Worm (Caenorhabditis elegans) whole organism, L4 larva: Measurements from ENCODE around the gene T25G12.3.

ENCODE experiments used
- D1046.2 ChIP-seq: fragments of 200-800 bp; sonication (Bioruptor generic); IDR thresholded peaks from 2 replicates; pipeline ENCODE4 v1.3.6; 2022; ENCODE audit warnings: missing genetic modification characterization, missing compliant biosample characterization
- R02D3.7 ChIP-seq: fragments of 150-350 bp; sonication (generic microtip); optimal IDR thresholded peaks from 3 replicates; lab custom pipeline; 2014; ENCODE audit warnings: missing biosample characterization, missing genetic modification characterization
- T20F7.1 ChIP-seq: fragments of 200-800 bp; sonication (Bioruptor generic); optimal IDR thresholded peaks from 2 replicates; lab custom pipeline; 2018; ENCODE audit warnings: mild to moderate bottlenecking, missing genetic modification characterization, missing compliant biosample characterization
- Y75B8A.6 ChIP-seq: fragments of 200-800 bp; sonication (Bioruptor generic); IDR thresholded peaks from 2 replicates; pipeline ENCODE4 v1.3.6; 2022; ENCODE audit warnings: missing genetic modification reagents, missing genetic modification characterization, missing compliant biosample characterization
- aha-1 ChIP-seq: fragments of 150-350 bp; peaks from one replicate; lab custom pipeline; 2014; ENCODE audit warnings: missing biosample characterization, missing genetic modification characterization
- ces-1 ChIP-seq: fragments of 150-350 bp; sonication (generic microtip); optimal IDR thresholded peaks from 4 replicates; lab custom pipeline; 2014; ENCODE audit warnings: missing biosample characterization, missing genetic modification reagents, missing genetic modification characterization
- hlh-11 ChIP-seq: fragments of 200-800 bp; sonication (Bioruptor generic); optimal IDR thresholded peaks from 2 replicates; lab custom pipeline; 2018; ENCODE audit warnings: mild to moderate bottlenecking, missing genetic modification characterization, missing compliant biosample characterization
- hmg-1.1 ChIP-seq: fragments of 200-800 bp; sonication (Bioruptor generic); IDR thresholded peaks from 2 replicates; pipeline ENCODE4 v1.3.6; 2022; ENCODE audit warnings: missing genetic modification reagents, missing genetic modification characterization, missing compliant biosample characterization
- lin-1 ChIP-seq: fragments of 200-800 bp; sonication (Bioruptor generic); IDR thresholded peaks from 2 replicates; pipeline ENCODE4 v1.3.6; 2022; ENCODE audit warnings: missing genetic modification reagents, missing genetic modification characterization, missing compliant biosample characterization
- lin-13 ChIP-seq: fragments of 150-350 bp; optimal IDR thresholded peaks from 2 replicates; lab custom pipeline; 2014; ENCODE audit warnings: missing biosample characterization, missing genetic modification reagents, missing genetic modification characterization
- lin-38 ChIP-seq: fragments of 200-800 bp; sonication (Bioruptor generic); IDR thresholded peaks from 2 replicates; pipeline ENCODE4 v1.3.6; 2022; ENCODE audit warnings: missing genetic modification reagents, missing genetic modification characterization, missing compliant biosample characterization
- madf-5 ChIP-seq, 2 experiments: fragments of 200-800 bp; sonication (Bioruptor generic); IDR thresholded peaks; 2 replicates each; pipeline ENCODE4 v1.3.6; 2022; ENCODE audit warnings: missing compliant biosample characterization in 2 of 2, missing genetic modification characterization in 2 of 2
- mdt-29 ChIP-seq: fragments of 200-800 bp; sonication (Bioruptor generic); IDR thresholded peaks from 2 replicates; pipeline ENCODE4 v1.3.6; 2022; ENCODE audit warnings: missing genetic modification reagents, missing genetic modification characterization, missing compliant biosample characterization
- mep-1 ChIP-seq: fragments of 150-350 bp; sonication (generic microtip); optimal IDR thresholded peaks from 3 replicates; lab custom pipeline; 2014; ENCODE audit warnings: missing biosample characterization, missing genetic modification characterization
- mes-2 ChIP-seq: sonication (generic microtip); optimal IDR thresholded peaks from 2 replicates; lab custom pipeline; 2016; ENCODE audit warnings: missing genotype, mild to moderate bottlenecking, missing genetic modification characterization, missing compliant biosample characterization; ENCODE audit not compliant: poor library complexity, severe bottlenecking
- mxl-3 ChIP-seq: fragments of 200-800 bp; sonication (Bioruptor generic); optimal IDR thresholded peaks from 2 replicates; lab custom pipeline; 2018; ENCODE audit warnings: mild to moderate bottlenecking, missing genetic modification characterization, missing compliant biosample characterization
- nhr-102 ChIP-seq: sonication (generic microtip); optimal IDR thresholded peaks from 2 replicates; lab custom pipeline; 2016; ENCODE audit warnings: mild to moderate bottlenecking, missing genetic modification characterization, moderate library complexity, missing compliant biosample characterization
- nhr-28 ChIP-seq: fragments of 150-350 bp; optimal IDR thresholded peaks from 2 replicates; lab custom pipeline; 2014; ENCODE audit warnings: missing biosample characterization, missing genetic modification characterization
- nhr-42 ChIP-seq: fragments of 200-800 bp; sonication (Bioruptor generic); IDR thresholded peaks from 2 replicates; pipeline ENCODE4 v1.3.6; 2022; ENCODE audit warnings: missing genetic modification characterization, missing compliant biosample characterization
- sdz-12 ChIP-seq: fragments of 200-800 bp; sonication (Bioruptor generic); optimal IDR thresholded peaks from 2 replicates; lab custom pipeline; 2018; ENCODE audit warnings: mild to moderate bottlenecking, missing genetic modification characterization, missing compliant biosample characterization
- set-16 ChIP-seq: fragments of 200-800 bp; sonication (Bioruptor generic); IDR thresholded peaks from 2 replicates; pipeline ENCODE4 v1.3.6; 2022; ENCODE audit warnings: missing genetic modification reagents, missing genetic modification characterization, missing compliant biosample characterization
- snpc-1.2 ChIP-seq: fragments of 200-800 bp; sonication (Bioruptor generic); IDR thresholded peaks from 2 replicates; pipeline ENCODE4 v1.3.6; 2022; ENCODE audit warnings: missing genetic modification reagents, missing genetic modification characterization, missing compliant biosample characterization
- tra-1 ChIP-seq: fragments of 200-800 bp; sonication (Bioruptor generic); IDR thresholded peaks from 2 replicates; pipeline ENCODE4 v1.3.6; 2022; ENCODE audit warnings: missing genetic modification reagents, missing genetic modification characterization, missing compliant biosample characterization
- unc-130 ChIP-seq: sonication (generic microtip); optimal IDR thresholded peaks from 2 replicates; lab custom pipeline; 2016; ENCODE audit warnings: missing genetic modification reagents, missing genetic modification characterization, missing compliant biosample characterization
- unc-39 ChIP-seq: sonication (generic microtip); optimal IDR thresholded peaks from 2 replicates; lab custom pipeline; 2017; ENCODE audit warnings: missing biosample characterization, missing genetic modification characterization
- unc-62 ChIP-seq, 3 experiments: fragments of 150-350 bp in 1 of 3; sonication (generic microtip); optimal IDR thresholded peaks in 2 of 3; peaks in 1 of 3; 1 replicate in 1 of 3; 2 replicates in 2 of 3; lab custom pipeline; 2014 to 2017; ENCODE audit warnings: missing biosample characterization in 3 of 3, missing genetic modification characterization in 3 of 3, missing genetic modification reagents in 3 of 3, missing genotype in 1 of 3
- vab-7 ChIP-seq: fragments of 200-800 bp; sonication (Bioruptor generic); IDR thresholded peaks from 2 replicates; pipeline ENCODE4 v1.3.6; 2022; ENCODE audit warnings: missing genetic modification reagents, missing genetic modification characterization, missing compliant biosample characterization

The T25G12.3 gene

DNA sequence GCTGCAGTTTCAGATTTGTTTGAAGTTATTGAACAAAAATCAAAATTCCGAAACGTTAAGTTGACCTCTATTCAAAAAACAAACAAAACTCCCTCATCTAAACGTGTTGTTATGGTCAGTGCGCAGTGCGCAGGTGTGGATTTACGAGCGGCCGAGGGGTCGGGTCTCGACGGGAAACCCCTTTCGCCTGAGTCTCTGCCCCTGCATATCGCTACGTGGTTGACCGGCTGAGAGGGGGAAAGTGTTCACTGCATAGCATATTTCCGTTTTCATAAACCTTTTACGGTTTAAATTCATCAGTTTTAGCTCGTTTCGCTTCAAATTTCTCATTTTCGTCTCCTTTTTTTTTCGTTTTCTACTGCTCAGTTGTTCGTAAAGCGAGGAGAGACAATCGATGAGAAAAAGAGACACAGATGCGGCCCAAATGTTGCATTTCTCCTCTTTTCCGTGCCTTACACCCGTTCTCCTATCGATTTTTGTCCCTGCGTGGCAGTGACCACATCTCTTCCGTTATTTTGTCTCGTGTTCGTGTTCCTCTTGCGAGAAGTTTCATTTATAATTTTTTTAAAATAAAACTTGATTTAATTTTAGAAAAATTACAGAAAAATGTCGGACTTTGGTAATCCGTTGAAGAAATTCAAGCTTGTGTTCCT, 9.4 kb upstream of the T25G12.3 start, which contains the start of gene rab-6.2:
Gene rab-6.2, plus strand, starts transcription at position 603 of the 653 bp plus-strand sequence.
- TF ChIP-seq unc-130 (GFP tag; lab: Kevin White, UChicago), result no peak
- TF ChIP-seq lin-38 (GFP tag; lab: Robert Waterston, UW), result no peak
- TF ChIP-seq T20F7.1 (GFP tag; lab: Kevin White, UChicago), result no peak
- no peak for TF ChIP-seq vab-7 (GFP tag; lab: Robert Waterston, UW)
- no peak for TF ChIP-seq madf-5 (GFP tag; IDR thresholded peaks at IDR 0.05; lab: Robert Waterston, UW)
- no peak for TF ChIP-seq nhr-42 (GFP tag; lab: Robert Waterston, UW)
- TF ChIP-seq mdt-29 (GFP tag; lab: Robert Waterston, UW), result no peak
- no peak for TF ChIP-seq nhr-28 (tag; lab: Kevin White, UChicago)
- TF ChIP-seq sdz-12 (GFP tag; lab: Kevin White, UChicago), result no peak
- no peak for TF ChIP-seq unc-39 (tag; lab: Kevin White, UChicago)
- no peak for TF ChIP-seq tra-1 (GFP tag; lab: Robert Waterston, UW)
- no peak for TF ChIP-seq lin-1 (GFP tag; lab: Robert Waterston, UW)
- peak; percentile 48 for TF ChIP-seq mes-2 (tag; lab: Kevin White, UChicago)
- TF ChIP-seq Y75B8A.6 (GFP tag; lab: Robert Waterston, UW), result no peak
- peak; percentile 26; the same call in 1 of the 2 replicates for TF ChIP-seq set-16
- TF ChIP-seq mxl-3, result peak; percentile 17
- peak; percentile 28; the same call in 1 of the 2 replicates for TF ChIP-seq hmg-1.1
- TF ChIP-seq R02D3.7 (tag; lab: Kevin White, UChicago), result peak; percentile 19
- no peak for TF ChIP-seq lin-13 (GFP tag; lab: Kevin White, UChicago)
- TF ChIP-seq mep-1 (tag; lab: Kevin White, UChicago), result no peak
- peak; percentile 24 for TF ChIP-seq hlh-11 (tag; lab: Kevin White, UChicago)
- no peak for TF ChIP-seq aha-1 (tag; lab: Kevin White, UChicago)
- TF ChIP-seq D1046.2, result no peak
- TF ChIP-seq, all 104 proteins: peak for 6

DNA sequence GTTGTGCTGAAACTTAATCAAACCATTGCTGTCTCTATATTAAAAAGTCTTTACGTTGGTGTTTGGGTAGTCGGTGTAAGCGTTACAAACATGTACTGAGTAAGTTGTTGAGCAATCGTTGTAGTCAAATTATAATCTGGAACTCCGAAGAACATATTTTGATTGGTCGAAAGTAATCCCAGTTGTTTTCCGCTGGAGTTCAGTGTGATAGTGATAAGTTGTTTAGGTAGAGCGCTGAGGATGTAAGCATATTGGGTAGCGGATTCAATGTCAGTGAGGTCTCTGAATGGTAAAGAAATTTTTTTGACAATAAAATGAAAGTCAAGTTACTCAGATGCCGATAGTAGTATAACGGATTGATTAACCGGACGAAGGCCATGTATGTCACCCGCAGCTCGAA, 4.1 kb upstream of the T25G12.3 start:
- TF ChIP-seq snpc-1.2 (GFP tag; lab: Robert Waterston, UW) (no peak), unc-62 (GFP tag; optimal IDR thresholded peaks at IDR 0.05 in 1 of 2; lab: Kevin White, UChicago) (peak in 1 of 2 experiments; percentile 97), unc-62 (tag; optimal IDR thresholded peaks at IDR 0.05; lab: Kevin White, UChicago) (no peak), nhr-102 (tag; lab: Kevin White, UChicago) (no peak), aha-1 (tag; lab: Kevin White, UChicago) (peak; percentile 6)

DNA sequence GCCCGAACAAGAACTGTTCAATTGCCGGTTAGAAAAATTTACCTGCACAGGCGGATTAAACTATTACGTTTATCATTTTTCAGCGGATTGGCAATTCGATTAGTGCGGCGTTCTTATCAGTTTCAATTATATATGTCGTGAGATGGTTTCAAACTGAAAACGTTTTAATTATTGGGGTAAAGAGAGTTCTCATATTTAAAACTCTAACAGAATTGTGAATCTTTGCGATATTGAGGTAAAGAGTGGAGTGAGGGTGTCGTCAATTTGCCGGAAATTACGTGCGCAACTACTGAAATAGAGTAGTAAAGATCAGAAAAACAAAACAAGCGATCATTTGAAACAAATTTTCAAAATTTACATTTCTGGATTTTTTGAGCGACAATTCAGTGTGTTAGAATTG, 1.3 kb upstream of the T25G12.3 start, which contains the start of gene T25G12.6:
Gene T25G12.6, minus strand, starts transcription at position 101 of the 400 bp plus-strand sequence.
- TF ChIP-seq aha-1 (tag; lab: Kevin White, UChicago), result peak; percentile 0
- TF ChIP-seq lin-38 (GFP tag; lab: Robert Waterston, UW), result no peak
- TF ChIP-seq, all 104 proteins: peak for 1

DNA sequence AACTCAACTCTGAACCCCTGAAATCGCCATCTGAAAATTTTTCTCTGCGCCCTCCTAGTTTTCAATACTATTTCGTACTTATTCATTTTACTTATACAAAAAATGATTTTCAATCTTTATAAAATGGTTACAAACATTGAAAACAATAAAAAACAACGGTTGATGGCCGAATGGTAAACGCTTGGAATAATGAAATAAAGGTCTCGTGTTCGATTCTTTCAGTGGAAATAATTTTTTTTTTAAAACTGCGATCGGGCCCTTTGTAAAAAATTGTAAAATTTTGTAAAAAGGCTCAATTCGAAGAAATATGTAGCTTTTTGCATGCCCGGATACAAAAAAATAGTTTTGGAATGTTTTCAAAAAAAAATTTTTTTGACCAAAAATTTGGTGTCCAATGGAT, 1.8 kb downstream of the T25G12.3 start:
- peak; percentile 27; the same call in 1 of the 2 replicates for TF ChIP-seq lin-38 (GFP tag; lab: Robert Waterston, UW)
- TF ChIP-seq, all 104 proteins: peak for 1; not testable (repeated sequence) for 103

- TF ChIP-seq aha-1 (tag; lab: Kevin White, UChicago) (peak; percentile 99), ces-1 (GFP tag; lab: Kevin White, UChicago) (no peak)
Observed at ce11 chrX:17234988-17235387, 3.5 kb downstream of the T25G12.3 start.
